Fruit fly (Drosophila melanogaster) whole organism, embryonic: ENCODE results near the gene CG10801.

Source experiments
- Ada2b ChIP-seq: fragments of 200-800 bp; sonication (Bioruptor generic); IDR thresholded peaks from 2 replicates; pipeline ENCODE4 v1.3.6; 2022; ENCODE audit warnings: missing biosample characterization, missing genetic modification characterization
- Aef1 ChIP-seq: fragments of 200-800 bp; sonication (Bioruptor generic); IDR thresholded peaks from 3 replicates; pipeline ENCODE4 v1.3.6; 2022; ENCODE audit warnings: missing biosample characterization, missing genetic modification characterization
- B-H1 ChIP-seq: fragments of 200-800 bp; sonication (Bioruptor generic); IDR thresholded peaks from 3 replicates; pipeline ENCODE4 v1.3.6; 2022; ENCODE audit warnings: missing biosample characterization, missing genetic modification characterization
- B-H2 ChIP-seq: fragments of 200-800 bp; sonication (Bioruptor generic); optimal IDR thresholded peaks from 2 replicates; lab custom pipeline; 2018; ENCODE audit warnings: missing biosample characterization, mild to moderate bottlenecking, missing genetic modification characterization
- Blimp-1 ChIP-seq: fragments of 200-800 bp; sonication (Bioruptor generic); optimal IDR thresholded peaks from 3 replicates; lab custom pipeline; 2018; ENCODE audit warnings: missing biosample characterization, missing genetic modification characterization, mild to moderate bottlenecking, moderate library complexity, missing genetic modification reagents
- BtbVII ChIP-seq: fragments of 200-800 bp; sonication (Bioruptor generic); optimal IDR thresholded peaks from 3 replicates; lab custom pipeline; 2017; ENCODE audit warnings: missing biosample characterization, mild to moderate bottlenecking, missing genetic modification characterization
- CG10565 ChIP-seq: fragments of 200-800 bp; sonication (Bioruptor generic); optimal IDR thresholded peaks from 3 replicates; lab custom pipeline; 2016; ENCODE audit warnings: missing biosample characterization, mild to moderate bottlenecking, missing genetic modification characterization
- CG11560 ChIP-seq: fragments of 200-800 bp; sonication (Bioruptor generic); IDR thresholded peaks from 3 replicates; pipeline ENCODE4 v1.3.6; 2022; ENCODE audit warnings: missing biosample characterization, missing genetic modification characterization
- CG12155 ChIP-seq: fragments of 200-800 bp; sonication (Bioruptor generic); optimal IDR thresholded peaks from 3 replicates; lab custom pipeline; 2016; ENCODE audit warnings: missing biosample characterization, missing genetic modification characterization
- CG13894 ChIP-seq: fragments of 200-800 bp; sonication (Bioruptor generic); optimal IDR thresholded peaks from 3 replicates; lab custom pipeline; 2018; ENCODE audit warnings: missing biosample characterization, mild to moderate bottlenecking, missing genetic modification characterization, moderate library complexity
- CG14014 ChIP-seq: fragments of 200-800 bp; sonication (Bioruptor generic); IDR thresholded peaks from 2 replicates; pipeline ENCODE4 v1.3.6; 2022; ENCODE audit warnings: missing biosample characterization, missing genetic modification characterization
- CG14667 ChIP-seq: fragments of 200-800 bp; sonication (Bioruptor generic); IDR thresholded peaks from 2 replicates; pipeline ENCODE4 v1.3.6; 2022; ENCODE audit warnings: missing biosample characterization, missing genetic modification characterization
- CG15269 ChIP-seq: fragments of 200-800 bp; sonication (Bioruptor generic); optimal IDR thresholded peaks from 2 replicates; lab custom pipeline; 2018; ENCODE audit warnings: missing biosample characterization, mild to moderate bottlenecking, missing genetic modification characterization, moderate library complexity
- CG17186 ChIP-seq: fragments of 200-800 bp; sonication (Bioruptor generic); optimal IDR thresholded peaks from 3 replicates; lab custom pipeline; 2017; ENCODE audit warnings: missing biosample characterization, missing genetic modification reagents, missing genetic modification characterization
- CG18476 ChIP-seq: fragments of 200-800 bp; sonication (Bioruptor generic); optimal IDR thresholded peaks from 2 replicates; lab custom pipeline; 2016; ENCODE audit warnings: missing biosample characterization, mild to moderate bottlenecking, missing genetic modification characterization
- CG2889 ChIP-seq: fragments of 200-800 bp; sonication (Bioruptor generic); IDR thresholded peaks from 3 replicates; pipeline ENCODE4 v1.3.6; 2022; ENCODE audit warnings: missing biosample characterization, missing genetic modification characterization
- CG4424 ChIP-seq: fragments of 200-800 bp; sonication (Bioruptor generic); optimal IDR thresholded peaks from 3 replicates; lab custom pipeline; 2016; ENCODE audit warnings: missing biosample characterization, missing genetic modification characterization
- CG4730 ChIP-seq: fragments of 200-800 bp; sonication (Bioruptor generic); IDR thresholded peaks from 2 replicates; pipeline ENCODE4 v1.3.6; 2022; ENCODE audit warnings: missing biosample characterization, missing genetic modification characterization
- CG5245 ChIP-seq: fragments of 200-800 bp; sonication (Bioruptor generic); optimal IDR thresholded peaks from 3 replicates; lab custom pipeline; 2016; ENCODE audit warnings: missing biosample characterization, missing genetic modification characterization
- CG7271 ChIP-seq: fragments of 200-800 bp; sonication (Bioruptor generic); optimal IDR thresholded peaks from 2 replicates; lab custom pipeline; 2018; ENCODE audit warnings: missing biosample characterization, mild to moderate bottlenecking, missing genetic modification characterization, moderate library complexity
- CG8089 ChIP-seq: fragments of 200-800 bp; sonication (Bioruptor generic); optimal IDR thresholded peaks from 3 replicates; lab custom pipeline; 2016; ENCODE audit warnings: missing biosample characterization, missing genetic modification characterization
- CG8388 ChIP-seq: fragments of 200-800 bp; sonication (Bioruptor generic); optimal IDR thresholded peaks from 2 replicates; lab custom pipeline; 2019; ENCODE audit warnings: missing biosample characterization, mild to moderate bottlenecking, missing genetic modification characterization, moderate library complexity
- CG9932 ChIP-seq: fragments of 200-800 bp; sonication (Bioruptor generic); IDR thresholded peaks from 2 replicates; pipeline ENCODE4 v1.3.6; 2022; ENCODE audit warnings: missing biosample characterization, missing genetic modification characterization
- D19A ChIP-seq: fragments of 200-800 bp; optimal IDR thresholded peaks from 3 replicates; lab custom pipeline; 2019; ENCODE audit warnings: missing biosample characterization, mild to moderate bottlenecking, missing genetic modification characterization, moderate library complexity
- Dek ChIP-seq: fragments of 200-800 bp; sonication (Bioruptor generic); optimal IDR thresholded peaks from 3 replicates; lab custom pipeline; 2019; ENCODE audit warnings: missing biosample characterization, mild to moderate bottlenecking, missing genetic modification characterization, moderate library complexity
- GATAe ChIP-seq: fragments of 200-800 bp; sonication (Bioruptor generic); conservative IDR thresholded peaks from 2 replicates; pipeline ENCODE4 v1.3.6; 2022; ENCODE audit warnings: missing biosample characterization, missing genetic modification characterization
- H2.0 ChIP-seq: fragments of 200-800 bp; sonication (Bioruptor generic); IDR thresholded peaks from 2 replicates; pipeline ENCODE4 v1.3.6; 2022; ENCODE audit warnings: missing biosample characterization, missing genetic modification characterization
- HHEX ChIP-seq: fragments of 200-800 bp; sonication (Bioruptor generic); optimal IDR thresholded peaks from 3 replicates; lab custom pipeline; 2017; ENCODE audit warnings: missing biosample characterization, mild to moderate bottlenecking, missing genetic modification characterization, missing genetic modification reagents
- HLH3B ChIP-seq: fragments of 200-800 bp; sonication (Bioruptor generic); IDR thresholded peaks from 2 replicates; pipeline ENCODE4 v1.3.6; 2022; ENCODE audit warnings: missing biosample characterization, missing genetic modification characterization
- HLHmδ ChIP-seq: fragments of 200-800 bp; sonication (Bioruptor generic); optimal IDR thresholded peaks from 2 replicates; lab custom pipeline; 2018; ENCODE audit warnings: missing biosample characterization, mild to moderate bottlenecking, missing genetic modification characterization, moderate library complexity
- Hr51 ChIP-seq, 2 experiments: fragments of 200-800 bp; sonication (Bioruptor generic); optimal IDR thresholded peaks; 2 replicates in 1 of 2; 3 replicates in 1 of 2; lab custom pipeline; 2016 to 2018; ENCODE audit warnings: missing biosample characterization in 2 of 2, missing genetic modification characterization in 2 of 2, mild to moderate bottlenecking in 1 of 2, moderate library complexity in 1 of 2
- Oli ChIP-seq: fragments of 200-800 bp; sonication (Bioruptor generic); optimal IDR thresholded peaks from 2 replicates; lab custom pipeline; 2018; ENCODE audit warnings: missing biosample characterization, mild to moderate bottlenecking, missing genetic modification characterization, moderate library complexity
- Optix ChIP-seq: fragments of 200-800 bp; sonication (Bioruptor generic); IDR thresholded peaks from 3 replicates; pipeline ENCODE4 v1.3.6; 2022; ENCODE audit warnings: missing biosample characterization, missing genetic modification characterization
- Spps ChIP-seq: fragments of 200-800 bp; sonication (Bioruptor generic); optimal IDR thresholded peaks from 2 replicates; lab custom pipeline; 2018; ENCODE audit warnings: missing biosample characterization, mild to moderate bottlenecking, missing genetic modification characterization
- ac ChIP-seq: fragments of 200-800 bp; sonication (Bioruptor generic); optimal IDR thresholded peaks from 3 replicates; lab custom pipeline; 2017; ENCODE audit warnings: missing biosample characterization, mild to moderate bottlenecking, missing genetic modification characterization
- bigmax ChIP-seq: fragments of 200-800 bp; sonication (Bioruptor generic); optimal IDR thresholded peaks from 2 replicates; lab custom pipeline; 2018; ENCODE audit warnings: missing biosample characterization, mild to moderate bottlenecking, missing genetic modification characterization
- croc ChIP-seq: fragments of 200-800 bp; sonication (Bioruptor generic); conservative IDR thresholded peaks from 3 replicates; pipeline ENCODE4 v1.3.6; 2022; ENCODE audit warnings: missing biosample characterization, missing genetic modification characterization
- dpn ChIP-seq, 2 experiments: fragments of 200-800 bp; sonication (Bioruptor generic); optimal IDR thresholded peaks; 3 replicates each; lab custom pipeline; 2016; ENCODE audit warnings: missing biosample characterization in 2 of 2, missing genetic modification characterization in 2 of 2
- eve ChIP-seq, 2 experiments: fragments of >200 bp; optimal IDR thresholded peaks; 2 replicates each; lab custom pipeline; 2017; ENCODE audit warnings: missing biosample characterization in 2 of 2, missing genetic modification characterization in 2 of 2
- ewg ChIP-seq: fragments of 200-800 bp; sonication (Bioruptor generic); optimal IDR thresholded peaks from 3 replicates; lab custom pipeline; 2017; ENCODE audit warnings: mild to moderate bottlenecking, missing biosample characterization, missing genetic modification reagents, missing genetic modification characterization
- gro ChIP-seq: fragments of 200-800 bp; sonication (Bioruptor generic); optimal IDR thresholded peaks from 2 replicates; lab custom pipeline; 2016; ENCODE audit warnings: missing biosample characterization, missing genetic modification characterization
- gt ChIP-seq: fragments of 200-800 bp; sonication (Bioruptor generic); IDR thresholded peaks from 2 replicates; pipeline ENCODE4 v1.3.6; 2022; ENCODE audit warnings: missing biosample characterization, missing genetic modification characterization
- hkb ChIP-seq, 2 experiments: fragments of 200-800 bp in 1 of 2; fragments of >200 bp in 1 of 2; sonication (Bioruptor generic) in 1 of 2; IDR thresholded peaks in 1 of 2; optimal IDR thresholded peaks in 1 of 2; 2 replicates each; pipeline versions ENCODE4 v1.3.6 to Lab custom; 2017 to 2022; ENCODE audit warnings: missing biosample characterization in 1 of 2, missing genetic modification characterization in 1 of 2
- ind ChIP-seq: fragments of 200-800 bp; sonication (Bioruptor generic); optimal IDR thresholded peaks from 3 replicates; lab custom pipeline; 2016; ENCODE audit warnings: missing biosample characterization, missing genetic modification characterization
- ken ChIP-seq: fragments of 200-800 bp; sonication (Bioruptor generic); IDR thresholded peaks from 3 replicates; pipeline ENCODE4 v1.3.6; 2022; ENCODE audit warnings: missing biosample characterization, missing genetic modification characterization
- nmo ChIP-seq: fragments of 200-800 bp; sonication (Bioruptor generic); optimal IDR thresholded peaks from 2 replicates; lab custom pipeline; 2018; ENCODE audit warnings: missing biosample characterization, mild to moderate bottlenecking, missing genetic modification characterization, moderate library complexity
- pzg ChIP-seq: fragments of 200-800 bp; sonication (Bioruptor generic); optimal IDR thresholded peaks from 3 replicates; lab custom pipeline; 2018; ENCODE audit warnings: missing biosample characterization, mild to moderate bottlenecking, missing genetic modification characterization, moderate library complexity
- row ChIP-seq: fragments of 200-800 bp; sonication (Bioruptor generic); IDR thresholded peaks from 3 replicates; pipeline ENCODE4 v1.3.6; 2022; ENCODE audit warnings: missing biosample characterization, missing genetic modification characterization
- twi ChIP-seq: fragments of 200-800 bp; optimal IDR thresholded peaks from 2 replicates; lab custom pipeline; 2019; ENCODE audit warnings: missing biosample characterization, mild to moderate bottlenecking, missing genetic modification characterization, moderate library complexity

The CG10801 gene

dm6 chrX:3455431-3456001, 4.9 kb upstream of the CG10801 start (continued):
- peak in 1 of 2 experiments; percentile 68 for TF ChIP-seq Hr51 (GFP tag; optimal IDR thresholded peaks at IDR 0.05; lab: Kevin White, UChicago)
- peak; percentile 55; the same call in 2 of the 3 replicates for TF ChIP-seq croc (GFP tag; lab: Robert Waterston, UW)
- TF ChIP-seq CG11560, result no peak
- TF ChIP-seq ind (GFP tag; lab: Kevin White, UChicago), result peak; percentile 22
- no peak for TF ChIP-seq CG5245 (GFP tag; lab: Kevin White, UChicago)
- TF ChIP-seq Oli (tag; lab: Kevin White, UChicago), result peak; percentile 64
- peak; percentile 61 for TF ChIP-seq CG15269 (tag; lab: Kevin White, UChicago)
- TF ChIP-seq Aef1 (GFP tag; lab: Robert Waterston, UW), result no peak
- TF ChIP-seq dpn (GFP tag; optimal IDR thresholded peaks at IDR 0.05; lab: Kevin White, UChicago), result peak in 1 of 2 experiments; percentile 20
- TF ChIP-seq CG17186 (GFP tag; lab: Kevin White, UChicago), result no peak
- no peak for TF ChIP-seq CG13894 (tag; lab: Kevin White, UChicago)
- TF ChIP-seq Optix (GFP tag; lab: Robert Waterston, UW), result no peak
- TF ChIP-seq HHEX (GFP tag; lab: Kevin White, UChicago), result peak; percentile 23
- no peak for TF ChIP-seq bigmax (GFP tag; lab: Kevin White, UChicago)
- peak; percentile 1 for TF ChIP-seq D19A (tag; lab: Kevin White, UChicago)
- 0 out of 2 replicates have a peak, but pooled peaks have one; percentile 11 for TF ChIP-seq CG14667 (GFP tag; lab: Robert Waterston, UW)
- no peak for TF ChIP-seq CG4730 (GFP tag; lab: Robert Waterston, UW)
- TF ChIP-seq CG12155 (GFP tag; lab: Kevin White, UChicago), result peak; percentile 17
- peak; percentile 17 for TF ChIP-seq Spps (tag; lab: Kevin White, UChicago)
- TF ChIP-seq CG4424, result peak; percentile 4
- TF ChIP-seq GATAe (GFP tag; lab: Robert Waterston, UW), result no peak
- peak; percentile 64 for TF ChIP-seq Blimp-1 (GFP tag; lab: Kevin White, UChicago)
- peak; percentile 11 for TF ChIP-seq twi (tag; lab: Kevin White, UChicago)
- TF ChIP-seq ac, result no peak
- TF ChIP-seq Dek (tag; lab: Kevin White, UChicago), result no peak
- no peak for TF ChIP-seq CG7271 (tag; lab: Kevin White, UChicago)
- no peak for TF ChIP-seq hkb (optimal IDR thresholded peaks at IDR 0.05; lab: Kevin White, UChicago)
- TF ChIP-seq hkb (GFP tag; IDR thresholded peaks at IDR 0.05; lab: Robert Waterston, UW), result 0 out of 2 replicates have a peak, but pooled peaks have one; percentile 25
- TF ChIP-seq CG8388, result peak; percentile 53
- peak; percentile 41 for TF ChIP-seq ewg (GFP tag; lab: Kevin White, UChicago)
- TF ChIP-seq CG14014, result no peak
- TF ChIP-seq eve (GFP tag; optimal IDR thresholded peaks at IDR 0.05; lab: Kevin White, UChicago), result peak in 1 of 2 experiments; percentile 38
- peak; percentile 31; the same call in 1 of the 2 replicates for TF ChIP-seq CG9932
- TF ChIP-seq gro (GFP tag; lab: Kevin White, UChicago), result no peak
- TF ChIP-seq row (GFP tag; lab: Robert Waterston, UW), result peak; percentile 48; the same call in 2 of the 3 replicates
- 0 out of 2 replicates have a peak, but pooled peaks have one; percentile 19 for TF ChIP-seq HLH3B (GFP tag; lab: Robert Waterston, UW)
- no peak for TF ChIP-seq gt
- TF ChIP-seq CG10565 (GFP tag; lab: Kevin White, UChicago), result no peak
- TF ChIP-seq CG8089 (GFP tag; lab: Kevin White, UChicago), result no peak
- TF ChIP-seq nmo, result peak; percentile 75
- no peak for TF ChIP-seq pzg (GFP tag; lab: Kevin White, UChicago)
- TF ChIP-seq ken (GFP tag; lab: Robert Waterston, UW), result no peak
- 0 out of 2 replicates have a peak, but pooled peaks have one; percentile 18 for TF ChIP-seq H2.0 (GFP tag; lab: Robert Waterston, UW)
- no peak for TF ChIP-seq B-H1 (GFP tag; lab: Robert Waterston, UW)
- TF ChIP-seq Ada2b (GFP tag; lab: Robert Waterston, UW), result no peak
- TF ChIP-seq HLHmδ (GFP tag; lab: Kevin White, UChicago), result no peak
- no peak for TF ChIP-seq B-H2 (GFP tag; lab: Kevin White, UChicago)
- TF ChIP-seq BtbVII (GFP tag; lab: Kevin White, UChicago), result peak; percentile 16
- TF ChIP-seq CG18476 (GFP tag; lab: Kevin White, UChicago), result no peak
- no peak for TF ChIP-seq CG2889 (GFP tag; lab: Robert Waterston, UW)
